Worm (Caenorhabditis elegans) whole organism, L2 larva: ENCODE data around the gene rha-1.

ENCODE experiments used
- C34F6.9 ChIP-seq: fragments of 150-350 bp; optimal IDR thresholded peaks from 2 replicates; lab custom pipeline; 2014; ENCODE audit warnings: missing biosample characterization, missing genetic modification characterization
- F13H6.1 ChIP-seq: sonication (generic microtip); optimal IDR thresholded peaks from 2 replicates; lab custom pipeline; 2016; ENCODE audit warnings: missing genetic modification characterization, missing compliant biosample characterization
- R02D3.7 ChIP-seq: fragments of 150-350 bp; optimal IDR thresholded peaks from 2 replicates; lab custom pipeline; 2014; ENCODE audit warnings: missing biosample characterization, missing genetic modification characterization
- ZK546.5 ChIP-seq: sonication (generic microtip); optimal IDR thresholded peaks from 2 replicates; lab custom pipeline; 2017; ENCODE audit warnings: missing biosample characterization, missing genetic modification characterization
- alr-1 ChIP-seq: fragments of 150-350 bp; optimal IDR thresholded peaks from 2 replicates; lab custom pipeline; 2014; ENCODE audit warnings: missing biosample characterization, missing genetic modification characterization
- aly-2 ChIP-seq: fragments of 150-350 bp; optimal IDR thresholded peaks from 2 replicates; lab custom pipeline; 2014; ENCODE audit warnings: missing biosample characterization, missing genetic modification characterization
- ama-1 ChIP-seq: fragments of 150-350 bp; optimal IDR thresholded peaks from 2 replicates; lab custom pipeline; 2018; ENCODE audit warnings: inconsistent platforms
- blmp-1 ChIP-seq: sonication (generic microtip); optimal IDR thresholded peaks from 2 replicates; lab custom pipeline; 2017; ENCODE audit warnings: missing genetic modification characterization, mild to moderate bottlenecking, missing compliant biosample characterization, antibody characterized with exemption, moderate library complexity; ENCODE audit not compliant: insufficient read depth
- ceh-16 ChIP-seq: fragments of 150-350 bp; optimal IDR thresholded peaks from 2 replicates; lab custom pipeline; 2014; ENCODE audit warnings: missing biosample characterization, missing genetic modification characterization
- ceh-82 ChIP-seq: fragments of 150-350 bp; optimal IDR thresholded peaks from 2 replicates; lab custom pipeline; 2014; ENCODE audit warnings: missing biosample characterization, missing genetic modification characterization
- crh-2 ChIP-seq: sonication (generic microtip); optimal IDR thresholded peaks from 2 replicates; lab custom pipeline; 2017; ENCODE audit warnings: missing biosample characterization, missing genetic modification characterization
- dmd-4 ChIP-seq: sonication (generic microtip); optimal IDR thresholded peaks from 2 replicates; lab custom pipeline; 2017; ENCODE audit warnings: missing biosample characterization, missing genetic modification characterization
- egl-27 ChIP-seq: sonication (generic microtip); optimal IDR thresholded peaks from 3 replicates; lab custom pipeline; 2017; ENCODE audit warnings: missing biosample characterization, missing genetic modification reagents, missing genetic modification characterization
- elt-1 ChIP-seq: fragments of 150-350 bp; optimal IDR thresholded peaks from 2 replicates; lab custom pipeline; 2014; ENCODE audit warnings: missing biosample characterization, missing genetic modification characterization
- fos-1 ChIP-seq: fragments of 150-350 bp; optimal IDR thresholded peaks from 2 replicates; lab custom pipeline; 2014; ENCODE audit warnings: missing biosample characterization, missing genetic modification characterization
- gmeb-1 ChIP-seq: fragments of 150-350 bp; optimal IDR thresholded peaks from 2 replicates; lab custom pipeline; 2014; ENCODE audit warnings: missing biosample characterization, missing genetic modification characterization
- lin-11 ChIP-seq: fragments of 150-350 bp; sonication (generic microtip); optimal IDR thresholded peaks from 2 replicates; lab custom pipeline; 2014; ENCODE audit warnings: missing biosample characterization, missing genetic modification characterization, inconsistent platforms, mixed read lengths
- lin-13 ChIP-seq: fragments of 150-350 bp; optimal IDR thresholded peaks from 2 replicates; lab custom pipeline; 2014; ENCODE audit warnings: missing biosample characterization, missing genetic modification reagents, missing genetic modification characterization
- lin-39 ChIP-seq: fragments of 150-350 bp; optimal IDR thresholded peaks from 2 replicates; lab custom pipeline; 2014; ENCODE audit warnings: missing biosample characterization, missing genetic modification reagents, missing genetic modification characterization
- lsy-2 ChIP-seq, 2 experiments: fragments of 150-350 bp in 1 of 2; sonication (generic microtip) in 1 of 2; optimal IDR thresholded peaks; 2 replicates each; lab custom pipeline; 2014 to 2017; ENCODE audit warnings: missing biosample characterization in 2 of 2, missing genetic modification characterization in 2 of 2
- mab-5 ChIP-seq: fragments of 150-350 bp; optimal IDR thresholded peaks from 2 replicates; lab custom pipeline; 2014; ENCODE audit warnings: missing biosample characterization, missing genetic modification characterization
- mbf-1 ChIP-seq: sonication (generic microtip); optimal IDR thresholded peaks from 2 replicates; lab custom pipeline; 2017; ENCODE audit warnings: missing biosample characterization, missing genetic modification characterization
- mdl-1 ChIP-seq, 2 experiments: fragments of 150-350 bp in 1 of 2; sonication (generic microtip) in 1 of 2; optimal IDR thresholded peaks; 2 replicates each; lab custom pipeline; 2017; ENCODE audit warnings: missing biosample characterization in 2 of 2, missing genetic modification characterization in 2 of 2
- nhr-10 ChIP-seq: sonication (generic microtip); optimal IDR thresholded peaks from 2 replicates; lab custom pipeline; 2017; ENCODE audit warnings: missing biosample characterization, missing genetic modification characterization
- nhr-11 ChIP-seq: fragments of 150-350 bp; optimal IDR thresholded peaks from 2 replicates; lab custom pipeline; 2014; ENCODE audit warnings: missing biosample characterization, missing genetic modification characterization
- nhr-12 ChIP-seq: fragments of 150-350 bp; optimal IDR thresholded peaks from 2 replicates; lab custom pipeline; 2014; ENCODE audit warnings: missing biosample characterization, missing genetic modification characterization
- nhr-129 ChIP-seq: fragments of 150-350 bp; optimal IDR thresholded peaks from 2 replicates; lab custom pipeline; 2014; ENCODE audit warnings: missing biosample characterization, missing genetic modification characterization
- nhr-21 ChIP-seq: fragments of 150-350 bp; optimal IDR thresholded peaks from 2 replicates; lab custom pipeline; 2014; ENCODE audit warnings: missing biosample characterization, missing genetic modification characterization
- nhr-23 ChIP-seq: fragments of 150-350 bp; optimal IDR thresholded peaks from 2 replicates; lab custom pipeline; 2014; ENCODE audit warnings: missing biosample characterization, missing genetic modification reagents, missing genetic modification characterization
- nhr-6 ChIP-seq: fragments of 150-350 bp; optimal IDR thresholded peaks from 2 replicates; lab custom pipeline; 2014; ENCODE audit warnings: missing biosample characterization, missing genetic modification characterization
- nhr-77 ChIP-seq: fragments of 150-350 bp; optimal IDR thresholded peaks from 2 replicates; lab custom pipeline; 2014; ENCODE audit warnings: missing biosample characterization, missing genetic modification characterization
- sem-4 ChIP-seq: fragments of 150-350 bp; optimal IDR thresholded peaks from 2 replicates; lab custom pipeline; 2014; ENCODE audit warnings: missing biosample characterization, missing genetic modification reagents, missing genetic modification characterization
- skn-1 ChIP-seq: sonication (generic microtip); optimal IDR thresholded peaks from 2 replicates; lab custom pipeline; 2017; ENCODE audit warnings: missing biosample characterization, missing genetic modification characterization
- sma-3 ChIP-seq: sonication (generic microtip); optimal IDR thresholded peaks from 2 replicates; lab custom pipeline; 2016; ENCODE audit warnings: missing genetic modification reagents, missing genetic modification characterization, missing compliant biosample characterization
- sma-9 ChIP-seq, 2 experiments: fragments of 150-350 bp in 1 of 2; sonication (generic microtip) in 1 of 2; optimal IDR thresholded peaks; 2 replicates each; lab custom pipeline; 2014 to 2016; ENCODE audit warnings: missing genetic modification characterization in 2 of 2, mild to moderate bottlenecking in 1 of 2, missing biosample characterization in 1 of 2, missing compliant biosample characterization in 1 of 2, missing genetic modification reagents in 1 of 2, moderate library complexity in 1 of 2
- snpc-4 ChIP-seq: fragments of 150-350 bp; optimal IDR thresholded peaks from 2 replicates; lab custom pipeline; 2014; ENCODE audit warnings: missing biosample characterization, missing genetic modification characterization
- unc-39 ChIP-seq: fragments of 150-350 bp; optimal IDR thresholded peaks from 2 replicates; lab custom pipeline; 2014; ENCODE audit warnings: missing biosample characterization, missing genetic modification characterization
- unc-55 ChIP-seq: fragments of 150-350 bp; sonication (generic microtip); optimal IDR thresholded peaks from 3 replicates; lab custom pipeline; 2014; ENCODE audit warnings: missing biosample characterization, missing genetic modification reagents, missing genetic modification characterization
- unc-62 ChIP-seq: fragments of 150-350 bp; optimal IDR thresholded peaks from 2 replicates; lab custom pipeline; 2014; ENCODE audit warnings: missing biosample characterization, missing genetic modification reagents, missing genetic modification characterization
- zag-1 ChIP-seq: fragments of 150-350 bp; optimal IDR thresholded peaks from 2 replicates; lab custom pipeline; 2014; ENCODE audit warnings: missing biosample characterization, missing genetic modification characterization
- ztf-1 ChIP-seq: fragments of 200-800 bp; sonication (Bioruptor generic); conservative IDR thresholded peaks from 2 replicates; pipeline ENCODE4 v1.3.6; 2022; ENCODE audit warnings: missing genetic modification characterization, missing compliant biosample characterization
- ztf-4 ChIP-seq: fragments of 150-350 bp; optimal IDR thresholded peaks from 2 replicates; lab custom pipeline; 2014; ENCODE audit warnings: missing biosample characterization, missing genetic modification characterization

rha-1 gene

DNA sequence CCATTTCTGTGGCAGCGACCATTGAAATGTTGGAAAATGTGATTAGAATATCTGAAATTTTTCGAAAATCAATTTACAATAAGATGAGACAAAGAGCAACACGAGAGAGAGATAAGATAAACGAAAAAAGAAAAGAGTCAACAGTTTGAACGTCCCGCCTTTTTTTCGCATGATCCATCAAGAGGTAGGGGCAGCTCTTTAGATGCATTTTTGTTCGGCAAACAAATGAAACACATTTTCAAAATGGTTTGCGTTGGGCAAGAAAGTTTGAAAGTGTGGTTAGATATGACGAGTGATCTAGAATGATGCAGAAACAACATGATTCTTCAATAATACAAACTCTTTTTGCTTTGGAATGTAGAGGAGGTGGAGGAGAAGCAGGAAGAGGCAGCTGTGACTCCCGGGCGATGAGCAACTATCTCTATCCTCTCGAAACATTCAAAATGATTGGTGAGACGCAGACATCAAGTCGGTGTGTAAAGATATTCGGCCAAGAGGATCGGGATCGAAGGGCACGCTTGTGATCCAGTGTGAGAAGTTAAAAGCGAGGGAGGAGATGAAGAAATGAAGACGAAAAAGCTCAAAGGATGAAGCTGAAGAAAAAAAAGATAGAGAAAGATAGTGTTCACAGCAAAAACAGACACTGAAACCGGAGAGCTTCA lies 38.9 kb downstream of the rha-1 start, which contains the start of gene F46C5.6:
F46C5.6 (minus strand) TSS at position 51 of the 662 bp plus-strand sequence.
- no peak for TF ChIP-seq aly-2 (tag; lab: Kevin White, UChicago)
- TF ChIP-seq sma-9 (GFP tag; optimal IDR thresholded peaks at IDR 0.05; lab: Kevin White, UChicago), result peak; percentile 17
- no peak for TF ChIP-seq sma-9 (tag; optimal IDR thresholded peaks at IDR 0.05; lab: Kevin White, UChicago)
- peak; percentile 84 for TF ChIP-seq F13H6.1 (tag; lab: Kevin White, UChicago)
- TF ChIP-seq lsy-2 (tag; optimal IDR thresholded peaks at IDR 0.05; lab: Kevin White, UChicago), result peak in 1 of 2 experiments; percentile 26
- peak; percentile 28 for TF ChIP-seq C34F6.9
- peak; percentile 45 for TF ChIP-seq nhr-129

DNA sequence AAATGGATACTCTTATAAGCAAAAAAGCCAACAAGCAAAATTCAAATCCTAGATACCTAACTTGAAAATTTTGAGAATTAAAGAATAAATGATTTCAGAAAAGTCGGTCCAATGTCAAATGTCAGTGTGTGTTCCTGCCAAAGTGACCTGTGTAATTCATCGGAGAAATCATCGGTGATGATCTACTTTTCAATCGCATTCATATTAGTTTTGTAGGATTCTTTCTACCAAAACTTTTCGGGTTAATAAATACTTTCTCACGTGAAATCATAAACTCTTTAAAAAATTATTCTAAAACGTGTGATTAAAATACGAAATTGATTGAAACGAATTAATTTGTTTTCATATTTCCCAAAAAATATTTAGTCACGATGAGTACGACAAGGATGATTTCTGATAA lies 44.4 kb downstream of the rha-1 start, which contains the start of gene F46C5.7:
F46C5.7 (plus strand) TSS at position 301 of the 400 bp plus-strand sequence.
- no peak for TF ChIP-seq ceh-16 (tag; lab: Kevin White, UChicago)
- TF ChIP-seq F13H6.1 (tag; lab: Kevin White, UChicago), result no peak
- no peak for TF ChIP-seq egl-27 (tag; lab: Kevin White, UChicago)
- no peak for TF ChIP-seq unc-62
- no peak for TF ChIP-seq unc-55 (GFP tag; lab: Kevin White, UChicago)
- TF ChIP-seq nhr-129, result no peak
- TF ChIP-seq skn-1 (tag; lab: Kevin White, UChicago), result no peak
- TF ChIP-seq zag-1 (tag; lab: Kevin White, UChicago), result no peak
- TF ChIP-seq crh-2 (tag; lab: Kevin White, UChicago), result no peak
- no peak for TF ChIP-seq gmeb-1 (tag; lab: Kevin White, UChicago)
- TF ChIP-seq lin-13 (GFP tag; lab: Kevin White, UChicago), result no peak
- no peak for TF ChIP-seq sma-3 (GFP tag; lab: Kevin White, UChicago)
- no peak for TF ChIP-seq dmd-4 (tag; lab: Kevin White, UChicago)
- TF ChIP-seq R02D3.7, result no peak
- TF ChIP-seq mab-5, result no peak
- no peak for TF ChIP-seq ZK546.5
- no peak for TF ChIP-seq snpc-4 (tag; lab: Kevin White, UChicago)
- TF ChIP-seq nhr-21 (tag; lab: Kevin White, UChicago), result no peak
- TF ChIP-seq, all 48 proteins: peak for 0

ce11 chrII:8835857-8836256 lies 47.6 kb downstream of the rha-1 start, which contains the start of gene F46C5.4:
F46C5.4 (plus strand) TSS chrII:8836078.
- TF ChIP-seq nhr-129, result no peak
- no peak for TF ChIP-seq unc-39 (tag; lab: Kevin White, UChicago)
- TF ChIP-seq ztf-4 (tag; lab: Kevin White, UChicago), result no peak
- no peak for TF ChIP-seq ZK546.5
- no peak for TF ChIP-seq lin-11
- TF ChIP-seq mdl-1 (tag; optimal IDR thresholded peaks at IDR 0.05; lab: Kevin White, UChicago), result no peak
- TF ChIP-seq ama-1 (lab: Kevin White, UChicago), result no peak
- no peak for TF ChIP-seq nhr-11 (tag; lab: Kevin White, UChicago)
- TF ChIP-seq alr-1, result no peak
- no peak for TF ChIP-seq nhr-23 (tag; lab: Kevin White, UChicago)
- TF ChIP-seq nhr-6 (tag; lab: Kevin White, UChicago), result no peak
- no peak for TF ChIP-seq nhr-21 (tag; lab: Kevin White, UChicago)
- TF ChIP-seq F13H6.1 (tag; lab: Kevin White, UChicago), result no peak
- TF ChIP-seq nhr-77 (tag; lab: Kevin White, UChicago), result no peak
- TF ChIP-seq snpc-4 (tag; lab: Kevin White, UChicago), result no peak
- no peak for TF ChIP-seq ceh-82 (tag; lab: Kevin White, UChicago)
- no peak for TF ChIP-seq nhr-10 (tag; lab: Kevin White, UChicago)
- TF ChIP-seq unc-62, result no peak
- TF ChIP-seq blmp-1 (tag; lab: Kevin White, UChicago), result no peak
- TF ChIP-seq nhr-12 (tag; lab: Kevin White, UChicago), result no peak

DNA sequence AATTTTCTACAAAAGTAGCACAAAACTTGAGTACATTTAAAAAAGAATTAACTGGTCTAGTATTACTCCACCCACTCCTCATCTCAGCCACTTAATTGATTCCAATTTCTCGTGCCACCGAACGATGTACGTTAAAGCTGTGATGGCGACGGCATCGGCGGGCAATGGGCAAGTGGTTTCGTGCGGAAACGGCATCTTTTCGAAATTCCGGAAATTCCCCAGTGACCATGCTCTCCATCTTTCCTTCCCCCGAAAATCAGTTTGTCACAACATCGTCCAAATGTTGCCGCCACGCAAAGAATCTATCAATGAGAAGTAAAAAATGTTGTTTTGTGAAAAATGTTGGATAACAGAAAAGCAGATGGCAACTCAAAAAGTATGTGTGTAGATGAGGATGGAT lies 50.5 kb downstream of the rha-1 start:
- TF ChIP-seq lin-13 (GFP tag; lab: Kevin White, UChicago) (no peak), snpc-4 (tag; lab: Kevin White, UChicago) (no peak), sem-4 (tag; lab: Kevin White, UChicago) (no peak), lin-39 (tag; lab: Kevin White, UChicago) (no peak), fos-1 (tag; lab: Kevin White, UChicago) (no peak), ztf-1 (GFP tag; lab: Robert Waterston, UW) (no peak), egl-27 (tag; lab: Kevin White, UChicago) (no peak), mdl-1 (tag; optimal IDR thresholded peaks at IDR 0.05; lab: Kevin White, UChicago) (no peak), elt-1 (tag; lab: Kevin White, UChicago) (no peak), nhr-12 (tag; lab: Kevin White, UChicago) (no peak), sma-9 (GFP tag; optimal IDR thresholded peaks at IDR 0.05; lab: Kevin White, UChicago) (no peak), sma-9 (tag; optimal IDR thresholded peaks at IDR 0.05; lab: Kevin White, UChicago) (no peak), ZK546.5 (no peak), ama-1 (lab: Kevin White, UChicago) (no peak), mbf-1 (tag; lab: Kevin White, UChicago) (no peak)
